Fruit fly (Drosophila melanogaster): ENCODE data around the gene Ir62a.

The Ir62a gene

DNA sequence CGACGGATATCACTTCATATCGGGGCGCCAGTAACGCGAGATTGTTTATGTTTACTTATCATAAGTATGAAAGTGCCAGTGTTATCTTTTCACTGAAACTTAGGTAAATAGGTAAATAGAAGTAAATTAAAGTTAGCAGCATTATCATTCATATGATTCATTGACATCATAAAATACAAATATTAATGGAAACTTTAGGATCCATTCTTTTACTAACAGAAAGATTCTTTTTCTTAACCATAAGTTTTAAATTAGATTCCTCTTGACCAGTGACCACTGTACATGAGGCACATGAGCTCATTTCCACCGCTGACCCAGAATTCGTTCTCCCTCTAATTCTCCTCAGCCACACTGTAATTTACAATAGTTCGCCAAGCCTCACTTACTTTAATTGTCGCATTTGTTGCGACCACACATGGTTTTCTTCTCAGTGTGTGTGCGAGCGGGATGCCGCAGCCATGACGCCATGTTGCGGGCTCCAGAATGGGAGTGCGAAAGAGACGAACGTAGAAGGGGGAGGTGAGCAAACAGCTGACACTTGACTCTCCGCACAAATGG, 47.4 kb upstream of the Ir62a start (continued):
- TF ChIP-seq tgo (GFP tag; IDR thresholded peaks at IDR 0.05), result peak; percentile 41; the same call in 1 of the 3 replicates
- TF ChIP-seq Sry-δ (GFP tag; optimal IDR thresholded peaks at IDR 0.05), result no peak
- TF ChIP-seq CG11085 (GFP tag; IDR thresholded peaks at IDR 0.05), result no peak
- TF ChIP-seq Fer1 (GFP tag; optimal IDR thresholded peaks at IDR 0.05), result peak; percentile 49
- TF ChIP-seq schlank (tag; optimal IDR thresholded peaks at IDR 0.05), result no peak
- TF ChIP-seq CG1024 (GFP tag; IDR thresholded peaks at IDR 0.05), result no peak
- TF ChIP-seq Dfd (GFP tag; optimal IDR thresholded peaks at IDR 0.05), result no peak
- TF ChIP-seq CHES-1-like (GFP tag; optimal IDR thresholded peaks at IDR 0.05), result no peak
- TF ChIP-seq Dref (GFP tag; IDR thresholded peaks at IDR 0.05), result 0 out of 2 replicates have a peak, but pooled peaks have one; percentile 4
- TF ChIP-seq croc (GFP tag; conservative IDR thresholded peaks at IDR 0.05), result no peak
- TF ChIP-seq wdn (GFP tag; IDR thresholded peaks at IDR 0.05), result no peak
- no peak for TF ChIP-seq Sry-β (GFP tag; optimal IDR thresholded peaks at IDR 0.05)
- peak; percentile 50 for TF ChIP-seq CG18476 (GFP tag; optimal IDR thresholded peaks at IDR 0.05)
- TF ChIP-seq crol (GFP tag; IDR thresholded peaks at IDR 0.05), result peak; percentile 64
- TF ChIP-seq Usf (GFP tag; optimal IDR thresholded peaks at IDR 0.05), result no peak
- no peak for TF ChIP-seq ttk (GFP tag; IDR thresholded peaks at IDR 0.05)
- peak; percentile 19 for TF ChIP-seq CG9437 (GFP tag; optimal IDR thresholded peaks at IDR 0.05)
- TF ChIP-seq CG18619 (GFP tag; optimal IDR thresholded peaks at IDR 0.05), result no peak
- TF ChIP-seq CG12155 (GFP tag; optimal IDR thresholded peaks at IDR 0.05), result no peak
- TF ChIP-seq jigr1 (GFP tag; IDR thresholded peaks at IDR 0.05), result no peak
- no peak for TF ChIP-seq dati (GFP tag; IDR thresholded peaks at IDR 0.05)
- no peak for TF ChIP-seq Dll (GFP tag; IDR thresholded peaks at IDR 0.05; ENCODE audit: partially characterized antibody)
- TF ChIP-seq grau (tag; optimal IDR thresholded peaks at IDR 0.05), result peak; percentile 80
- TF ChIP-seq az2 (GFP tag; optimal IDR thresholded peaks at IDR 0.05), result peak; percentile 22
- peak; percentile 53 for TF ChIP-seq CG13624 (GFP tag; optimal IDR thresholded peaks at IDR 0.05)
- no peak for TF ChIP-seq CG31365 (tag; optimal IDR thresholded peaks at IDR 0.05)
- no peak for TF ChIP-seq Spps (tag; optimal IDR thresholded peaks at IDR 0.05)
- no peak for TF ChIP-seq zen2 (GFP tag; IDR thresholded peaks at IDR 0.05; ENCODE audit: partially characterized antibody)
- TF ChIP-seq CG30403 (GFP tag; optimal IDR thresholded peaks at IDR 0.05), result peak; percentile 16
- no peak for TF ChIP-seq zfh2 (GFP tag; optimal IDR thresholded peaks at IDR 0.05)
- TF ChIP-seq BEAF-32 (GFP tag; optimal IDR thresholded peaks at IDR 0.05), result no peak
- peak; percentile 57 for TF ChIP-seq CG18599 (GFP tag; optimal IDR thresholded peaks at IDR 0.05)
- TF ChIP-seq CG17328 (GFP tag; IDR thresholded peaks at IDR 0.05), result no peak
- TF ChIP-seq odd (GFP tag; optimal IDR thresholded peaks at IDR 0.05), result peak; percentile 50
- no peak for TF ChIP-seq jing (GFP tag; optimal IDR thresholded peaks at IDR 0.05)
- TF ChIP-seq crc (GFP tag; optimal IDR thresholded peaks at IDR 0.05), result no peak
- TF ChIP-seq toy (GFP tag; IDR thresholded peaks at IDR 0.05), result 0 out of 2 replicates have a peak, but pooled peaks have one; percentile 6
- TF ChIP-seq Jarid2 (GFP tag; optimal IDR thresholded peaks at IDR 0.05), result peak; percentile 57
- no peak for TF ChIP-seq CG8290 (GFP tag; optimal IDR thresholded peaks at IDR 0.05)
- TF ChIP-seq CG8290 (tag; optimal IDR thresholded peaks at IDR 0.05), result peak in 1 of 2 experiments; percentile 20
- TF ChIP-seq caup (GFP tag; optimal IDR thresholded peaks at IDR 0.05; ENCODE audit: severe bottlenecking), result no peak
- peak in 1 of 2 experiments; percentile 61 for TF ChIP-seq eve (GFP tag; optimal IDR thresholded peaks at IDR 0.05)
- peak; percentile 55; the same call in 1 of the 2 replicates for TF ChIP-seq klu (GFP tag; IDR thresholded peaks at IDR 0.05)
- no peak for TF ChIP-seq stc (GFP tag; IDR thresholded peaks at IDR 0.05)
- TF ChIP-seq jumu (GFP tag; optimal IDR thresholded peaks at IDR 0.05), result peak; percentile 23
- no peak for TF ChIP-seq Eip74EF (GFP tag; optimal IDR thresholded peaks at IDR 0.05)
- TF ChIP-seq NC2β (GFP tag; optimal IDR thresholded peaks at IDR 0.05), result no peak
- no peak for TF ChIP-seq C15 (GFP tag; IDR thresholded peaks at IDR 0.05)
- no peak for TF ChIP-seq Lhr (GFP tag; optimal IDR thresholded peaks at IDR 0.05)
- TF ChIP-seq CG16813 (GFP tag; IDR thresholded peaks at IDR 0.05; ENCODE audit: partially characterized antibody), result no peak
- TF ChIP-seq H15 (GFP tag; IDR thresholded peaks at IDR 0.05), result peak; percentile 48; the same call in 2 of the 3 replicates
